Fruit fly (Drosophila melanogaster) whole organism, embryonic: ENCODE measurements around the gene CG3009.

ENCODE experiments used
- Atf-2 ChIP-seq: fragments of 200-800 bp; sonication (Bioruptor generic); optimal IDR thresholded peaks from 2 replicates; lab custom pipeline; 2016; ENCODE audit warnings: missing biosample characterization, missing genetic modification characterization
- Awh ChIP-seq: fragments of 200-800 bp; sonication (Bioruptor generic); IDR thresholded peaks from 2 replicates; pipeline ENCODE4, ENCODE4 v1.3.6; 2022; ENCODE audit warnings: missing biosample characterization, missing genetic modification characterization
- CG10366 ChIP-seq: fragments of 200-800 bp; sonication (Bioruptor generic); IDR thresholded peaks from 2 replicates; pipeline ENCODE4 v1.3.6; 2022; ENCODE audit warnings: missing biosample characterization, missing genetic modification characterization
- CG10565 ChIP-seq: fragments of 200-800 bp; sonication (Bioruptor generic); optimal IDR thresholded peaks from 3 replicates; lab custom pipeline; 2016; ENCODE audit warnings: missing biosample characterization, mild to moderate bottlenecking, missing genetic modification characterization
- CG11085 ChIP-seq: fragments of 200-800 bp; sonication (Bioruptor generic); IDR thresholded peaks from 2 replicates; pipeline ENCODE4 v1.3.6; 2022; ENCODE audit warnings: missing biosample characterization, missing genetic modification characterization
- CG12219 ChIP-seq: fragments of 200-800 bp; sonication (Bioruptor generic); optimal IDR thresholded peaks from 3 replicates; lab custom pipeline; 2018; ENCODE audit warnings: missing biosample characterization, mild to moderate bottlenecking, missing genetic modification characterization
- CG12391 ChIP-seq: fragments of 200-800 bp; sonication (Bioruptor generic); optimal IDR thresholded peaks from 3 replicates; lab custom pipeline; 2018; ENCODE audit warnings: missing biosample characterization, mild to moderate bottlenecking, missing genetic modification characterization, moderate library complexity
- CG14014 ChIP-seq: fragments of 200-800 bp; sonication (Bioruptor generic); IDR thresholded peaks from 2 replicates; pipeline ENCODE4 v1.3.6; 2022; ENCODE audit warnings: missing biosample characterization, missing genetic modification characterization
- CG15073 ChIP-seq: fragments of 200-800 bp; sonication (Bioruptor generic); optimal IDR thresholded peaks from 2 replicates; lab custom pipeline; 2016; ENCODE audit warnings: missing biosample characterization, missing genetic modification characterization
- CG1832 ChIP-seq: fragments of 200-800 bp; sonication (Bioruptor generic); optimal IDR thresholded peaks from 2 replicates; lab custom pipeline; 2017; ENCODE audit warnings: missing biosample characterization, mild to moderate bottlenecking, missing genetic modification characterization, inconsistent platforms
- CG2889 ChIP-seq: fragments of 200-800 bp; sonication (Bioruptor generic); IDR thresholded peaks from 3 replicates; pipeline ENCODE4 v1.3.6; 2022; ENCODE audit warnings: missing biosample characterization, missing genetic modification characterization
- CG30020 ChIP-seq: fragments of 200-800 bp; optimal IDR thresholded peaks from 2 replicates; lab custom pipeline; 2019; ENCODE audit warnings: missing biosample characterization, mild to moderate bottlenecking, missing genetic modification characterization, moderate library complexity
- CG31224 ChIP-seq: fragments of 200-800 bp; sonication (Bioruptor generic); IDR thresholded peaks from 2 replicates; pipeline ENCODE4 v1.3.6; 2022; ENCODE audit warnings: missing biosample characterization, missing genetic modification characterization
- CG31365 ChIP-seq: fragments of 200-800 bp; sonication (Bioruptor generic); optimal IDR thresholded peaks from 2 replicates; lab custom pipeline; 2018; ENCODE audit warnings: missing biosample characterization, mild to moderate bottlenecking, missing genetic modification characterization
- CG3407 ChIP-seq: fragments of 200-800 bp; sonication (Bioruptor generic); optimal IDR thresholded peaks from 2 replicates; lab custom pipeline; 2018; ENCODE audit warnings: missing biosample characterization, mild to moderate bottlenecking, missing genetic modification characterization
- CG34224 ChIP-seq: fragments of 200-800 bp; sonication (Bioruptor generic); IDR thresholded peaks from 3 replicates; pipeline ENCODE4 v1.3.6; 2022; ENCODE audit warnings: missing biosample characterization, missing genetic modification characterization; ENCODE audit not compliant: partially characterized antibody
- CG4854 ChIP-seq: fragments of 200-800 bp; sonication (Bioruptor generic); optimal IDR thresholded peaks from 2 replicates; lab custom pipeline; 2016; ENCODE audit warnings: missing biosample characterization, missing genetic modification characterization, inconsistent platforms
- CG6272 ChIP-seq: fragments of 200-800 bp; sonication (Bioruptor generic); IDR thresholded peaks from 2 replicates; pipeline ENCODE4 v1.3.6; 2022; ENCODE audit warnings: missing biosample characterization, missing genetic modification characterization
- CG6813 ChIP-seq: fragments of 200-800 bp; sonication (Bioruptor generic); optimal IDR thresholded peaks from 2 replicates; lab custom pipeline; 2017; ENCODE audit warnings: missing biosample characterization, missing genetic modification characterization, mild to moderate bottlenecking, moderate library complexity, missing genetic modification reagents
- CG7372 ChIP-seq: fragments of 200-800 bp; sonication (Bioruptor generic); IDR thresholded peaks from 2 replicates; pipeline ENCODE4 v1.3.6; 2022; ENCODE audit warnings: missing biosample characterization, missing genetic modification characterization
- CG8924 ChIP-seq: fragments of 200-800 bp; optimal IDR thresholded peaks from 3 replicates; lab custom pipeline; 2019; ENCODE audit warnings: missing biosample characterization, mild to moderate bottlenecking, missing genetic modification characterization, moderate library complexity
- CG9437 ChIP-seq: fragments of 200-800 bp; sonication (Bioruptor generic); optimal IDR thresholded peaks from 2 replicates; lab custom pipeline; 2018; ENCODE audit warnings: missing biosample characterization, mild to moderate bottlenecking, missing genetic modification characterization
- CHES-1-like ChIP-seq: fragments of 200-800 bp; sonication (Bioruptor generic); optimal IDR thresholded peaks from 2 replicates; lab custom pipeline; 2016; ENCODE audit warnings: missing biosample characterization, missing genetic modification characterization
- Ets65A ChIP-seq: fragments of 200-800 bp; sonication (Bioruptor generic); peaks from one replicate; lab custom pipeline; 2016; ENCODE audit warnings: missing biosample characterization, missing genetic modification characterization
- H15 ChIP-seq: fragments of 200-800 bp; sonication (Bioruptor generic); IDR thresholded peaks from 3 replicates; pipeline ENCODE4 v1.3.6; 2022; ENCODE audit warnings: missing biosample characterization, missing genetic modification characterization
- Hand ChIP-seq: fragments of 200-800 bp; sonication (Bioruptor generic); optimal IDR thresholded peaks from 2 replicates; lab custom pipeline; 2017; ENCODE audit warnings: mild to moderate bottlenecking, missing biosample characterization, missing genetic modification reagents, missing genetic modification characterization
- Hmr ChIP-seq: fragments of 200-800 bp; sonication (Bioruptor generic); optimal IDR thresholded peaks from 3 replicates; lab custom pipeline; 2017; ENCODE audit warnings: mild to moderate bottlenecking, missing biosample characterization, missing genetic modification reagents, missing genetic modification characterization
- Hr39 ChIP-seq: fragments of >200 bp; optimal IDR thresholded peaks from 2 replicates; lab custom pipeline; 2017
- Myb ChIP-seq: fragments of 200-800 bp; sonication (Bioruptor generic); optimal IDR thresholded peaks from 2 replicates; lab custom pipeline; 2016; ENCODE audit warnings: missing biosample characterization, missing genetic modification characterization
- Nf-YB ChIP-seq: fragments of 200-800 bp; sonication (Bioruptor generic); optimal IDR thresholded peaks from 3 replicates; lab custom pipeline; 2019; ENCODE audit warnings: missing biosample characterization, mild to moderate bottlenecking, missing genetic modification characterization, moderate library complexity
- Oaz ChIP-seq: fragments of 200-800 bp; sonication (Bioruptor generic); IDR thresholded peaks from 2 replicates; pipeline ENCODE4 v1.3.6; 2022; ENCODE audit warnings: missing biosample characterization, missing genetic modification characterization
- PHDP ChIP-seq: fragments of 200-800 bp; sonication (Bioruptor generic); optimal IDR thresholded peaks from 3 replicates; lab custom pipeline; 2018; ENCODE audit warnings: missing biosample characterization, mild to moderate bottlenecking, missing genetic modification characterization, moderate library complexity
- Poxn ChIP-seq: fragments of 200-800 bp; sonication (Bioruptor generic); IDR thresholded peaks from 2 replicates; pipeline ENCODE4 v1.3.6; 2022; ENCODE audit warnings: missing biosample characterization, missing genetic modification characterization
- Sox100B ChIP-seq: fragments of 200-800 bp; sonication (Bioruptor generic); optimal IDR thresholded peaks from 3 replicates; lab custom pipeline; 2018; ENCODE audit warnings: missing biosample characterization, mild to moderate bottlenecking, missing genetic modification characterization
- Vsx1 ChIP-seq: fragments of 200-800 bp; sonication (Bioruptor generic); optimal IDR thresholded peaks from 2 replicates; lab custom pipeline; 2017; ENCODE audit warnings: missing biosample characterization, mild to moderate bottlenecking, missing genetic modification characterization, missing genetic modification reagents
- ase ChIP-seq: fragments of 200-800 bp; sonication (Bioruptor generic); IDR thresholded peaks from 3 replicates; pipeline ENCODE4 v1.3.6; 2022; ENCODE audit warnings: missing biosample characterization, missing genetic modification characterization
- bcd ChIP-seq: fragments of 200-800 bp; sonication (Bioruptor generic); optimal IDR thresholded peaks from 2 replicates; lab custom pipeline; 2017; ENCODE audit warnings: missing biosample characterization, mild to moderate bottlenecking, missing genetic modification characterization
- btn ChIP-seq: fragments of 200-800 bp; sonication (Bioruptor generic); optimal IDR thresholded peaks from 2 replicates; lab custom pipeline; 2016; ENCODE audit warnings: missing biosample characterization, missing genetic modification characterization
- en ChIP-seq: fragments of 200-800 bp; sonication (Bioruptor generic); optimal IDR thresholded peaks from 2 replicates; lab custom pipeline; 2016; ENCODE audit warnings: missing biosample characterization, missing genetic modification characterization
- grau ChIP-seq: fragments of 200-800 bp; optimal IDR thresholded peaks from 3 replicates; lab custom pipeline; 2019; ENCODE audit warnings: missing biosample characterization, mild to moderate bottlenecking, missing genetic modification characterization, moderate library complexity
- gsb-n ChIP-seq: fragments of 200-800 bp; sonication (Bioruptor generic); optimal IDR thresholded peaks from 3 replicates; lab custom pipeline; 2018; ENCODE audit warnings: missing biosample characterization, mild to moderate bottlenecking, missing genetic modification characterization
- jing ChIP-seq: fragments of 200-800 bp; sonication (Bioruptor generic); optimal IDR thresholded peaks from 2 replicates; lab custom pipeline; 2018; ENCODE audit warnings: missing biosample characterization, mild to moderate bottlenecking, missing genetic modification characterization
- jumu ChIP-seq: fragments of 200-800 bp; sonication (Bioruptor generic); optimal IDR thresholded peaks from 3 replicates; lab custom pipeline; 2016; ENCODE audit warnings: missing biosample characterization, missing genetic modification characterization
- nerfin-2 ChIP-seq: fragments of 200-800 bp; sonication (Bioruptor generic); IDR thresholded peaks from 2 replicates; pipeline ENCODE4 v1.3.6; 2022; ENCODE audit warnings: missing biosample characterization, missing genetic modification characterization; ENCODE audit not compliant: partially characterized antibody
- nmo ChIP-seq: fragments of 200-800 bp; sonication (Bioruptor generic); optimal IDR thresholded peaks from 2 replicates; lab custom pipeline; 2018; ENCODE audit warnings: missing biosample characterization, mild to moderate bottlenecking, missing genetic modification characterization, moderate library complexity
- onecut ChIP-seq: fragments of 200-800 bp; sonication (Bioruptor generic); IDR thresholded peaks from 2 replicates; pipeline ENCODE4 v1.3.6; 2022; ENCODE audit warnings: missing biosample characterization, missing genetic modification characterization
- org-1 ChIP-seq: fragments of 200-800 bp; sonication (Bioruptor generic); optimal IDR thresholded peaks from 2 replicates; lab custom pipeline; 2017; ENCODE audit warnings: missing biosample characterization, missing genetic modification characterization
- row ChIP-seq: fragments of 200-800 bp; sonication (Bioruptor generic); IDR thresholded peaks from 3 replicates; pipeline ENCODE4 v1.3.6; 2022; ENCODE audit warnings: missing biosample characterization, missing genetic modification characterization
- sens ChIP-seq: fragments of 200-800 bp; sonication (Bioruptor generic); peaks from one replicate; lab custom pipeline; 2016; ENCODE audit warnings: missing biosample characterization, missing genetic modification characterization
- shn ChIP-seq: fragments of 200-800 bp; sonication (Bioruptor generic); optimal IDR thresholded peaks from 3 replicates; lab custom pipeline; 2016; ENCODE audit warnings: missing biosample characterization, missing genetic modification characterization
- slou ChIP-seq: fragments of 200-800 bp; sonication (Bioruptor generic); optimal IDR thresholded peaks from 3 replicates; lab custom pipeline; 2016; ENCODE audit warnings: missing biosample characterization, missing genetic modification characterization
- trem ChIP-seq: fragments of 200-800 bp; optimal IDR thresholded peaks from 3 replicates; lab custom pipeline; 2019; ENCODE audit warnings: missing biosample characterization, mild to moderate bottlenecking, missing genetic modification characterization, moderate library complexity
- usp ChIP-seq: fragments of >200 bp; optimal IDR thresholded peaks from 2 replicates; lab custom pipeline; 2017; ENCODE audit warnings: missing biosample characterization, missing genetic modification characterization

Gene CG3009

DNA sequence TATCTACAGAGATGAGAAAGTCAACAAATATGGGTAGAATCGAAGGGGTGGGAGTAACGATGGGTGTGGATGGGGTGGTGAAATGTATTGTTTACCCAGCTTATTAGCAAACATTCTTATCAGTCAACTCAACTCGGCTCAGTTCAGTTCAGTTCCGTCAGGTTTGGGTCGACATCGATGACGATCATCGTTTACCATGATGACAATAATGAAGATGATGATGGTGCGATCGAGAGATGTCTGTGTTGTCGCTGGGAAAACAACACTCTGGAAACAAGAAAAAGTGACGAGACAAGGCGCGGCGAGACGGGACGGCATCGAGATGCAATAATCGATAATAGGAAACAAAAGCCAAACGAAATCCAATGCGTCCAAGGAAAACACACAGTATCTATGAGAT is 56.8 kb downstream of the CG3009 start (continued):
- TF ChIP-seq nerfin-2 (GFP tag; lab: Robert Waterston, UW) (no peak), Atf-2 (GFP tag; lab: Kevin White, UChicago) (no peak), CG34224 (GFP tag; lab: Robert Waterston, UW) (no peak), shn (GFP tag; lab: Kevin White, UChicago) (no peak), CG9437 (GFP tag; lab: Kevin White, UChicago) (no peak), Hand (GFP tag; lab: Kevin White, UChicago) (no peak), CG4854 (no peak), PHDP (tag; lab: Kevin White, UChicago) (peak; percentile 3), jing (no peak), trem (tag; lab: Kevin White, UChicago) (no peak), grau (tag; lab: Kevin White, UChicago) (no peak), Oaz (no peak), CG31224 (GFP tag; lab: Robert Waterston, UW) (no peak), Ets65A (no peak), gsb-n (peak; percentile 46), CG10366 (no peak), bcd (GFP tag; lab: Kevin White, UChicago) (no peak), CG2889 (GFP tag; lab: Robert Waterston, UW) (no peak), Awh (GFP tag; lab: Robert Waterston, UW) (no peak), CG12391 (tag; lab: Kevin White, UChicago) (peak; percentile 15), onecut (GFP tag; lab: Robert Waterston, UW) (0 out of 2 replicates have a peak, but pooled peaks have one; percentile 12), CHES-1-like (GFP tag; lab: Kevin White, UChicago) (no peak), Poxn (GFP tag; lab: Robert Waterston, UW) (no peak), usp (no peak), CG14014 (GFP tag; lab: Robert Waterston, UW) (no peak), CG3407 (GFP tag; lab: Kevin White, UChicago) (peak; percentile 57), CG10565 (GFP tag; lab: Kevin White, UChicago) (no peak), CG12219 (GFP tag; lab: Kevin White, UChicago) (peak; percentile 20), Nf-YB (GFP tag; lab: Kevin White, UChicago) (peak; percentile 1), slou (GFP tag; lab: Kevin White, UChicago) (no peak), CG15073 (GFP tag; lab: Kevin White, UChicago) (no peak), H15 (no peak), org-1 (peak; percentile 59), CG7372 (GFP tag; lab: Robert Waterston, UW) (no peak), CG1832 (GFP tag; lab: Kevin White, UChicago) (no peak), CG31365 (tag; lab: Kevin White, UChicago) (peak; percentile 5), Sox100B (peak; percentile 46), ase (GFP tag; lab: Robert Waterston, UW) (no peak), CG8924 (peak; percentile 32), sens (peak; percentile 87), CG11085 (GFP tag; lab: Robert Waterston, UW) (no peak), Vsx1 (GFP tag; lab: Kevin White, UChicago) (peak; percentile 22), row (GFP tag; lab: Robert Waterston, UW) (no peak), Hr39 (lab: Kevin White, UChicago) (no peak), CG6813 (GFP tag; lab: Kevin White, UChicago) (peak; percentile 56), nmo (GFP tag; lab: Kevin White, UChicago) (no peak), btn (no peak), CG6272 (no peak), CG30020 (tag; lab: Kevin White, UChicago) (no peak), Myb (no peak), jumu (GFP tag; lab: Kevin White, UChicago) (no peak), en (GFP tag; lab: Kevin White, UChicago) (no peak), Hmr (GFP tag; lab: Kevin White, UChicago) (no peak)
